Fruit fly (Drosophila melanogaster) ovary, adult (tissue): ENCODE data around the gene Mdh2.

Experiments
- CG17801 ChIP-seq: fragments of 200-800 bp; optimal IDR thresholded peaks from 2 replicates; lab custom pipeline; 2019; ENCODE audit warnings: missing biosample characterization, mild to moderate bottlenecking, missing genetic modification characterization, moderate library complexity; ENCODE audit not compliant: partially characterized antibody

Mdh2 gene

DNA sequence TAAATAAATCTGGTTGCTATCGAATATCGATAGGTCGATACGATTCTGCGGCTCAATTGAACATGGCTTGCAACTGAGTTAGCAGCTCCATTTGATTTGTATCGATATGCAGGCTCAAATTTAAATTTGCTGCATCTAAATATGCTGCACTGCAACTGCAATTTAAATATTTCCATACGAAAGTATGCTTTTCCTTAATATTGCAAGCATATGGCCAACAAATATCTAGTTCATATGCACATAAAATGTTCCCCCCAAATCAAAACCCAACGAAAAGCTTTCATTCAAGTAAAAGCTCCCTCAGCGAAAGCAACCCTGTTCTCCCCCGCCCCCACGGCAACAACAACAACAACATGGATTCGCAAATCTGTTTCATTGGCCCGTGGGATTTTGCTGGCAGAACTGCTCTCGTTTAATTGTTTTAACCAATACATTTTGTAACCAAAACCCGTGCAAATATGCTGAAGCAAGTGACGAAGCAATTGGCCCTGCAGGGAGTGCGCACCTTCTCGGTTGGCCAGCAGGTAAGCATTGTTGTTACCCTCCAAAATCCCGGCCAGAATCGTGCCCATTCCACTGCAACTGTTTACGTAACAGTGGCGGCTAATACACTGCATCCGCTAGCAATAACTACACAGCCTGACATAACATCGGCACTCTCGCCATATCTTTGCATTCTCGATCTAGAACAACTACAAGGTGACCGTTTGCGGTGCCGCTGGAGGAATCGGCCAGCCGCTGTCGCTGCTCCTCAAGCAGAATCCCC, at the start of gene Mdh2, which contains the start of gene CG7168:
Gene Mdh2 (plus strand): TSS at position 354 of the 766 bp plus-strand sequence.
Gene CG7168 (minus strand): TSS at position 40 of the 766 bp plus-strand sequence.
- peak; percentile 12 for TF ChIP-seq CG17801 (GFP tag; lab: Kevin White, UChicago)

DNA sequence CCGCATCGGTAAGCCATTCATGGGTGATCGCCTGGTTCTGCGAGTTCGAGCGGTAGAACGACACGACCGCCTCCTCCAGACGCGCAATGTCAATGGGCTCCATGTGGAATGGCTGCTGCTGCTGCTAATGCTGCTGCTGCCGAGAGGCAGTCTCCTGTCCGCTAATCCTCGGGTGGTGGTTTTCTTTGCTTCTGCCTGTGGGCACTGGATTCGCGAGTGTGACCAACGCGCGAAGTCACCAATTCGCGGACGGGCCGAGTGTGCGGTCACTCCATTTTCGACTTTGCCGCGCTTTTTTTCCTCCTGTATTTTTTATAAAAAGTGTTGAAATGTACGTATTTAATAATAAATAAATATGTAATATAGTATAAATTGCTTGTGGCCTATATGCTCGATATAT, 43.0 kb upstream of the Mdh2 start, which contains the start of gene cdm:
Gene cdm (minus strand): TSS at position 236 of the 400 bp plus-strand sequence.
- peak; percentile 2 for TF ChIP-seq CG17801 (GFP tag; lab: Kevin White, UChicago)

DNA sequence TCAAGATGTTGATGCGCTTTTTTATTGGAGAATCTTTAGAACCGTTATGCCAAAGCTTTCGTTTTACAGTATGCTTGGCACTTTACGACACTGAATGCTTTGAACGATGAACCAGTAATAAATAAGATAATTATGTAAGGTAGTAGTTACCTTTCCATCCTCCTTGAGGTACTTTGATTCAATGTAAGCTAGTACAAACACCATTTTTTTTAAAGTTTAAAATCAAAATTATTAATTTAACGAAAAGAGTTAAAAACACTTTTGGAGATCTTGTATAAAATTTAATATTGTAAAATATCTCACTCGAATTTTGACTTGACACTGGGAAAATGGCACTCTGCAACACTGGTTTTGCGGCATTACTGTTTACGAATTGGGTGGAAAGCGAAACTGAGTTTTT, 40.8 kb upstream of the Mdh2 start, which contains the start of the genes Arp5 and CG7208:
Gene Arp5 (plus strand): TSS at position 114 of the 400 bp plus-strand sequence.
Gene CG7208 (minus strand): TSS at position 331 of the 400 bp plus-strand sequence.
- peak; percentile 86 for TF ChIP-seq CG17801 (GFP tag; lab: Kevin White, UChicago)

dm6 chr3R:18188702-18189125, 37.5 kb upstream of the Mdh2 start, which contains the start of the genes CG12321 and MED17:
TSS of gene CG12321 (minus strand) at chr3R:18188707.
TSS of gene MED17 (plus strand) at chr3R:18189072.
- peak; percentile 85 for TF ChIP-seq CG17801 (GFP tag; lab: Kevin White, UChicago)

DNA sequence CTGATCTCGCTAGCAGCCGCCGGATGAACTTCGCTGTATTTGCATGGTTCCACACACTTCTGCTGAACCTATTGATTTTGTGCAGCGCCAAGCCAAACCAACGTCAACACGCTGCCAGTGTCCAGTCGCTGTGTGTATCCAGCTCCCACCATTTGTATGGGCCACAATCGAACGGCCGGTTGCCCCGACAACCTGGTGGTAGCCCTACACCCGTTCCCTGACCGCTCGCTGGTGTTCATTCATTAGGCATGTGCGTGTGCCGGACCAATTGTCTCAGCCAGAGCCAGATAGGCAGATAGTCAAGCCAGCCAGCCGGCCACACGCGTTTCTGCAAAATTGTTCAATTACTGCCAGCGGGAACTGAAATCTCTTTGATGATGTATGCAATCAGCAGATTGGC, 34.3 kb upstream of the Mdh2 start, which contains the start of gene CG14313:
Gene CG14313 (minus strand): TSS at position 101 of the 400 bp plus-strand sequence.
- TF ChIP-seq CG17801 (GFP tag; lab: Kevin White, UChicago), result no peak

dm6 chr3R:18195295-18195694, 30.9 kb upstream of the Mdh2 start:
- no peak for TF ChIP-seq CG17801 (GFP tag; lab: Kevin White, UChicago)

DNA sequence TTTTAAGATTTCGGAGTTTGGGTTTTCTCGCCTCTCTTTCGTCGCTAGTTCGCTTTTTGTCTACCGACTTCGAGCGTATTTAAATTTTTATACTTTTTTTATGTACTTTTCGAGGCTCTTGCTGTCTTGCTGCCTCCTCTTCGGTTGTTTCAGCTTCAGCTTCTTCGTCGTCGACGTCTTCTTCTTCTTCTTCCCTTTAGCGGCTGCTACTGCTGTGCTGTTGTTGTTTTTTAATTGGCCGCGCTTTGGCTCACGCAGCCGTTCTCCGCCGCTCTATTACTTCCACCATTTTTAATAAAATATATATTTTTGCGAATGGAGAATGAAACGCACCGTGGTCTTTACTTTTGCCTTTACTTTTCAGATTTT, 29.6 kb upstream of the Mdh2 start:
- TF ChIP-seq CG17801 (GFP tag; lab: Kevin White, UChicago), result no peak

dm6 chr3R:18196991-18197801, 29.0 kb upstream of the Mdh2 start:
- peak; percentile 93 for TF ChIP-seq CG17801 (GFP tag; lab: Kevin White, UChicago)

DNA sequence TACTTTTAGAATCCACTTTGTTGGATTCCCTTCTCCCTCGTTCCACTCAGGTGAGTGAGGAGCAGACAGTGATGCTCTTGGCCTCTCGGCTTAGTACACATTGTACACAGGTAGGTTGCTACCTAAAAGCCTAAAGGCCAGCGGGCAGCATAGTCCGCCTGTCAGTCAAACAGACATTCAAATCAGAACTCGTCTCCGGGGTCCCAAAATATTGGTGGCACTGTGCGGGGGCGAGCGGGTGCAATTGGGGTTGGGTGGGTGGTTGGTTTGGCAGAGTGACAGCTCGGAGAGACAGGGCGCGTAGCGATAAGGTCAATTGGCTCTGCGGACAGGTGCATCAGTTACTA, 28.4 kb upstream of the Mdh2 start:
- no peak for TF ChIP-seq CG17801 (GFP tag; lab: Kevin White, UChicago)

DNA sequence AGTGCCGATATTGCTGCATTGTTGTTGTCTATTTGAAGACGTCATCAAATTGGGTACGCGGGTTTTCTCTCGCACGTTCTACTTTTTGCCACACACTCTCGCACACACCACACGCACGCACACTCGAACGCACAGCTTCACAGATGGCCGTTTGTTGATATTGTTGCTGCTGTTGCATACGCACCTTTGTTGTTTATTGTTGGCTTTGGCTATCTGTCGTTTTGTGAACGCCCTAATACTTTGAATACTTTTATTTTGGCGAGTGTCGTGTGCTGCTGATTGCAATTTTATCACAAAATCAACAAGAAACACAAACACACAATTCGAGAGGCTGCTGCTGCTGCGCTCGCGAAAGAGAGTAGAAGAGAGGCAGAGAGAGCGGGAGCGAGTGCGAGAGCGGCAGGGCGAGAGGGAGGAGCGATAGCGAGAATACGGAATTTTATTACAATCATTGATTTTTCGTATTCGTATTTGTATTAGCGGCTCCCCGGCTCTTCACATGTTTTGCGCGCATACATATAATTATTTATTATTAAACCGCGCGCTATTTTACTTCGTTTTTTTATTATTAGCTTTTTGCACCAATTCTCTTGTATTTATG, 27.6 kb upstream of the Mdh2 start:
- peak; percentile 61 for TF ChIP-seq CG17801 (GFP tag; lab: Kevin White, UChicago)

DNA sequence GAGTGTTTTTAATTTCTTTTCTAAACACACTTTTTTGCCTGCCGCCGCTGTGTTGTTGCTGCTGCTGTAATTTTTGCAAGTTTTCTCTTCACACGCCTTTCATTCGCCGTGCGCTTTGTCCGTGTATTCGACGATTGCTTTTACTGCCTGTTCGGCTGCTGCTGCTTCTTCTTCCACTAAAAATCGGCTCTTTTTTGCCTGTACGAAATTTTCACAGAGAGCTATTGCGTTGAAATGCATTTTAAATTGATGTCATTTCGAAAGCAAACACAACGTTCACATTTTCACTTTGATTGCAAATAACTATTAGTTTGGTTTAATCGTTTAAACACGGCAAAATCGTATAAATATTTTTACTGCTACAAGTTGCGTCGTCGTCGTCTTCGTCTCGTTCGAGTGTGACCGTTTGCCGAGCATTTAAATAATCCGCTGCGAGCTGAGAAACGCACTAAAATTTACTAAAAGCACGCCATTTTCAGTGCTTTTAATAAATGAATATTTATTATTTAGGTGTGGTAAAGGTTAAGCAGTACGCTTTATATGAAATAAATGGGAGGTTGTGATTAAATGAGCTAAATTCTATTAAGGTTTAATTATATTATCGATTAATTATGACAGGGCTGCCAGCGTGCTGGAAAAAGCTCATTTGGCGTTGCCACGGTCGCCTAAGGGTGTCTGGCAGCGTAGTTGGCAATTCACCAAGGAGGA, 26.9 kb upstream of the Mdh2 start, which contains the start of the genes Ssdp and CG7985:
Gene Ssdp (minus strand): TSS at position 419 of the 708 bp plus-strand sequence.
Gene CG7985 (plus strand): TSS at position 681 of the 708 bp plus-strand sequence.
- TF ChIP-seq CG17801 (GFP tag; lab: Kevin White, UChicago), result no peak

DNA sequence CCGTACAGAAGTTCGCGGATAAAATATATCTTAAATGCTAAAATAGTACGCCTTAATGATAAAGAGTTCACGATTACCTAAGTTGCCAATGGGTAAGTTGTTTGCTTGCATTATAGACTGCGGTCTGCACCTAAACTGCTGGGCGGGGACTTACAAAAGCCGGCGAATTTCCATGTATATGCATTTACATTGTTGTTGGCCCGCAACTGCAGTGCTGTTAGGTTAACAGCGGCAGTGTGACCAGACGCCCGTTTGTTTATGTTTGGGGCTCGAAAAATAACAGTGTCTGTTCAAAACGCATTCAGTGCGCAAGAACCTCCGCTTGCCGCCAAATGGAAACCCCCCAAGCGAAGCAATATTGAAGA, 26.3 kb upstream of the Mdh2 start:
- no peak for TF ChIP-seq CG17801 (GFP tag; lab: Kevin White, UChicago)

- TF ChIP-seq CG17801 (GFP tag; lab: Kevin White, UChicago), result no peak
Observed at dm6 chr3R:18208479-18208878, 17.7 kb upstream of the Mdh2 start, which contains the start of gene CG44158. TSS of gene CG44158 (plus strand) at chr3R:18208779.

DNA sequence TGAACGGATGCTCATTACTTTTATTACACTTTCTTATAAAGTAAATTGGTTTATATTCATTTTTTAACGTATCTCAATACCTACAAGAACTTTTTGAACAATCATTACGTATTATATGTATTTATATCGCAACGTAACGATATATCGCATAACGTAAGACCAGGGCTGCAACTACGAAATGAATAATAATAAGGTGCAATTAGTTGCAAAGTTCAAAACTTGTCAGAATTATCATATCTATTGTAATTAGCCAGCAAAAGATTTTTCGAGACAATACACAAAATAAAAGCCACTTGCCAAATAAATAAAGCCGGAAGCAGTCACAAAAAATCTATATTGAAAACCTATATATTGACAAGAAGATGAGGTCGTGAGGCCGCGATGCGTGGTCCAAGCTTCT, 10.9 kb upstream of the Mdh2 start:
- peak; percentile 36 for TF ChIP-seq CG17801 (GFP tag; lab: Kevin White, UChicago)
